Fruit fly (Drosophila melanogaster) whole organism, embryonic: ENCODE results near the gene galla-2.

ENCODE experiments used
- Adf1 ChIP-seq: fragments of 200-800 bp; sonication (Bioruptor generic); IDR thresholded peaks from 2 replicates; pipeline ENCODE4 v1.3.6; 2022; ENCODE audit warnings: missing biosample characterization, missing genetic modification characterization
- B-H2 ChIP-seq: fragments of 200-800 bp; sonication (Bioruptor generic); optimal IDR thresholded peaks from 2 replicates; lab custom pipeline; 2018; ENCODE audit warnings: missing biosample characterization, mild to moderate bottlenecking, missing genetic modification characterization
- CG10366 ChIP-seq: fragments of 200-800 bp; sonication (Bioruptor generic); IDR thresholded peaks from 2 replicates; pipeline ENCODE4 v1.3.6; 2022; ENCODE audit warnings: missing biosample characterization, missing genetic modification characterization
- CG10431 ChIP-seq: fragments of 200-800 bp; sonication (Bioruptor generic); optimal IDR thresholded peaks from 3 replicates; lab custom pipeline; 2018; ENCODE audit warnings: missing biosample characterization, mild to moderate bottlenecking, missing genetic modification characterization
- CG10959 ChIP-seq: fragments of 200-800 bp; sonication (Bioruptor generic); IDR thresholded peaks from 2 replicates; pipeline ENCODE4 v1.3.6; 2022; ENCODE audit warnings: missing biosample characterization, missing genetic modification characterization
- CG11456 ChIP-seq: fragments of 200-800 bp; sonication (Bioruptor generic); IDR thresholded peaks from 3 replicates; pipeline ENCODE4 v1.3.6; 2022; ENCODE audit warnings: missing biosample characterization, missing genetic modification characterization
- CG13424 ChIP-seq: fragments of 200-800 bp; sonication (Bioruptor generic); optimal IDR thresholded peaks from 2 replicates; lab custom pipeline; 2019; ENCODE audit warnings: missing biosample characterization, mild to moderate bottlenecking, missing genetic modification characterization, moderate library complexity
- CG13624 ChIP-seq: fragments of 200-800 bp; sonication (Bioruptor generic); optimal IDR thresholded peaks from 2 replicates; lab custom pipeline; 2016; ENCODE audit warnings: missing biosample characterization, missing genetic modification characterization
- CG14667 ChIP-seq: fragments of 200-800 bp; sonication (Bioruptor generic); IDR thresholded peaks from 2 replicates; pipeline ENCODE4 v1.3.6; 2022; ENCODE audit warnings: missing biosample characterization, missing genetic modification characterization
- CG15011 ChIP-seq: fragments of 200-800 bp; sonication (Bioruptor generic); optimal IDR thresholded peaks from 3 replicates; lab custom pipeline; 2018; ENCODE audit warnings: missing biosample characterization, mild to moderate bottlenecking, missing genetic modification characterization
- CG17328 ChIP-seq: fragments of 200-800 bp; sonication (Bioruptor generic); IDR thresholded peaks from 2 replicates; pipeline ENCODE4 v1.3.6; 2022; ENCODE audit warnings: missing biosample characterization, missing genetic modification characterization
- CG2875 ChIP-seq: fragments of 200-800 bp; sonication (Bioruptor generic); optimal IDR thresholded peaks from 2 replicates; lab custom pipeline; 2017; ENCODE audit warnings: missing biosample characterization, mild to moderate bottlenecking, missing genetic modification characterization, missing genetic modification reagents
- CG30431 ChIP-seq: fragments of 200-800 bp; sonication (Bioruptor generic); optimal IDR thresholded peaks from 2 replicates; lab custom pipeline; 2017; ENCODE audit warnings: missing biosample characterization, missing genetic modification characterization
- CG4404 ChIP-seq: fragments of 200-800 bp; sonication (Bioruptor generic); IDR thresholded peaks from 2 replicates; pipeline ENCODE4 v1.3.6; 2022; ENCODE audit warnings: missing biosample characterization, missing genetic modification characterization
- CG9876 ChIP-seq: fragments of 200-800 bp; sonication (Bioruptor generic); optimal IDR thresholded peaks from 2 replicates; lab custom pipeline; 2016; ENCODE audit warnings: missing biosample characterization, missing genetic modification characterization
- Chrac-16 ChIP-seq: fragments of 200-800 bp; sonication (Bioruptor generic); optimal IDR thresholded peaks from 3 replicates; lab custom pipeline; 2016; ENCODE audit warnings: missing biosample characterization, missing genetic modification characterization
- D19A ChIP-seq: fragments of 200-800 bp; optimal IDR thresholded peaks from 3 replicates; lab custom pipeline; 2019; ENCODE audit warnings: missing biosample characterization, mild to moderate bottlenecking, missing genetic modification characterization, moderate library complexity
- Drgx ChIP-seq: fragments of 200-800 bp; sonication (Bioruptor generic); IDR thresholded peaks from 2 replicates; pipeline ENCODE4 v1.3.6; 2022; ENCODE audit warnings: missing biosample characterization, missing genetic modification characterization
- Elba2 ChIP-seq: fragments of 200-800 bp; sonication (Bioruptor generic); optimal IDR thresholded peaks from 3 replicates; lab custom pipeline; 2016; ENCODE audit warnings: missing biosample characterization, missing genetic modification characterization
- Fer1 ChIP-seq: fragments of 200-800 bp; sonication (Bioruptor generic); optimal IDR thresholded peaks from 2 replicates; lab custom pipeline; 2017; ENCODE audit warnings: missing biosample characterization, mild to moderate bottlenecking, missing genetic modification characterization
- HLH4C ChIP-seq: fragments of 200-800 bp; sonication (Bioruptor generic); IDR thresholded peaks from 3 replicates; pipeline ENCODE4 v1.3.6; 2022; ENCODE audit warnings: missing biosample characterization, missing genetic modification characterization; ENCODE audit not compliant: partially characterized antibody
- Lhr ChIP-seq: fragments of 200-800 bp; sonication (Bioruptor generic); optimal IDR thresholded peaks from 3 replicates; lab custom pipeline; 2017; ENCODE audit warnings: mild to moderate bottlenecking, missing biosample characterization, missing genetic modification reagents, missing genetic modification characterization
- MBD-R2 ChIP-seq: fragments of 200-800 bp; sonication (Bioruptor generic); IDR thresholded peaks from 2 replicates; pipeline ENCODE4 v1.3.6; 2022; ENCODE audit warnings: missing biosample characterization, missing genetic modification characterization
- Mad ChIP-seq: fragments of 200-800 bp; sonication (Bioruptor generic); optimal IDR thresholded peaks from 2 replicates; lab custom pipeline; 2016; ENCODE audit warnings: missing biosample characterization, missing genetic modification characterization
- Myb ChIP-seq: fragments of 200-800 bp; sonication (Bioruptor generic); optimal IDR thresholded peaks from 2 replicates; lab custom pipeline; 2016; ENCODE audit warnings: missing biosample characterization, missing genetic modification characterization
- NC2β ChIP-seq: fragments of 200-800 bp; sonication (Bioruptor generic); optimal IDR thresholded peaks from 2 replicates; lab custom pipeline; 2016; ENCODE audit warnings: missing biosample characterization, missing genetic modification characterization
- Opbp ChIP-seq: fragments of 200-800 bp; sonication (Bioruptor generic); IDR thresholded peaks from 3 replicates; pipeline ENCODE4 v1.3.6; 2022; ENCODE audit warnings: missing biosample characterization, missing genetic modification characterization; ENCODE audit not compliant: partially characterized antibody
- Six4 ChIP-seq: fragments of 200-800 bp; sonication (Bioruptor generic); optimal IDR thresholded peaks from 2 replicates; lab custom pipeline; 2016; ENCODE audit warnings: missing biosample characterization, missing genetic modification characterization
- Sox102F ChIP-seq: fragments of 200-800 bp; sonication (Bioruptor generic); optimal IDR thresholded peaks from 2 replicates; lab custom pipeline; 2018; ENCODE audit warnings: missing biosample characterization, mild to moderate bottlenecking, missing genetic modification characterization, moderate library complexity
- ap ChIP-seq: fragments of 200-800 bp; sonication (Bioruptor generic); IDR thresholded peaks from 2 replicates; pipeline ENCODE4 v1.3.6; 2022; ENCODE audit warnings: missing biosample characterization, missing genetic modification characterization
- ash1 ChIP-seq: fragments of 200-800 bp; sonication (Bioruptor generic); optimal IDR thresholded peaks from 2 replicates; lab custom pipeline; 2018; ENCODE audit warnings: missing biosample characterization, mild to moderate bottlenecking, missing genetic modification characterization
- cg ChIP-seq: fragments of 200-800 bp; sonication (Bioruptor generic); optimal IDR thresholded peaks from 3 replicates; lab custom pipeline; 2019; ENCODE audit warnings: missing biosample characterization, mild to moderate bottlenecking, missing genetic modification characterization, moderate library complexity
- crol ChIP-seq: fragments of 200-800 bp; sonication (Bioruptor generic); IDR thresholded peaks from 2 replicates; pipeline ENCODE4 v1.3.6; 2022; ENCODE audit warnings: missing biosample characterization, missing genetic modification characterization
- dmrt99B ChIP-seq: fragments of 200-800 bp; sonication (Bioruptor generic); optimal IDR thresholded peaks from 2 replicates; lab custom pipeline; 2018; ENCODE audit warnings: missing biosample characterization, mild to moderate bottlenecking, missing genetic modification characterization, moderate library complexity
- dpn ChIP-seq, 2 experiments: fragments of 200-800 bp; sonication (Bioruptor generic); optimal IDR thresholded peaks; 3 replicates each; lab custom pipeline; 2016; ENCODE audit warnings: missing biosample characterization in 2 of 2, missing genetic modification characterization in 2 of 2
- ftz-f1 ChIP-seq: fragments of 200-800 bp; sonication (Bioruptor generic); optimal IDR thresholded peaks from 2 replicates; lab custom pipeline; 2016; ENCODE audit warnings: missing biosample characterization, missing genetic modification characterization
- fu2 ChIP-seq: fragments of 200-800 bp; sonication (Bioruptor generic); optimal IDR thresholded peaks from 2 replicates; lab custom pipeline; 2016; ENCODE audit warnings: missing biosample characterization, missing genetic modification characterization
- grn ChIP-seq: fragments of 200-800 bp; sonication (Bioruptor generic); optimal IDR thresholded peaks from 3 replicates; lab custom pipeline; 2017; ENCODE audit warnings: missing biosample characterization, missing genetic modification characterization
- gro ChIP-seq: fragments of 200-800 bp; sonication (Bioruptor generic); optimal IDR thresholded peaks from 2 replicates; lab custom pipeline; 2016; ENCODE audit warnings: missing biosample characterization, missing genetic modification characterization
- hkb ChIP-seq, 2 experiments: fragments of 200-800 bp in 1 of 2; fragments of >200 bp in 1 of 2; sonication (Bioruptor generic) in 1 of 2; IDR thresholded peaks in 1 of 2; optimal IDR thresholded peaks in 1 of 2; 2 replicates each; pipeline versions ENCODE4 v1.3.6 to Lab custom; 2017 to 2022; ENCODE audit warnings: missing biosample characterization in 1 of 2, missing genetic modification characterization in 1 of 2
- nmo ChIP-seq: fragments of 200-800 bp; sonication (Bioruptor generic); optimal IDR thresholded peaks from 2 replicates; lab custom pipeline; 2018; ENCODE audit warnings: missing biosample characterization, mild to moderate bottlenecking, missing genetic modification characterization, moderate library complexity
- nom ChIP-seq: fragments of 200-800 bp; sonication (Bioruptor generic); optimal IDR thresholded peaks from 2 replicates; lab custom pipeline; 2017; ENCODE audit warnings: missing biosample characterization, missing genetic modification characterization, mild to moderate bottlenecking, moderate library complexity, missing genetic modification reagents
- pnt ChIP-seq: fragments of 200-800 bp; sonication (Bioruptor generic); optimal IDR thresholded peaks from 3 replicates; lab custom pipeline; 2016; ENCODE audit warnings: missing biosample characterization, missing genetic modification characterization
- psq ChIP-seq: fragments of 200-800 bp; sonication (Bioruptor generic); optimal IDR thresholded peaks from 2 replicates; lab custom pipeline; 2017; ENCODE audit warnings: missing biosample characterization, missing genetic modification characterization
- pzg ChIP-seq: fragments of 200-800 bp; sonication (Bioruptor generic); optimal IDR thresholded peaks from 3 replicates; lab custom pipeline; 2018; ENCODE audit warnings: missing biosample characterization, mild to moderate bottlenecking, missing genetic modification characterization, moderate library complexity
- row ChIP-seq: fragments of 200-800 bp; sonication (Bioruptor generic); IDR thresholded peaks from 3 replicates; pipeline ENCODE4 v1.3.6; 2022; ENCODE audit warnings: missing biosample characterization, missing genetic modification characterization
- sqz ChIP-seq: fragments of 200-800 bp; sonication (Bioruptor generic); optimal IDR thresholded peaks from 3 replicates; lab custom pipeline; 2018; ENCODE audit warnings: missing biosample characterization, mild to moderate bottlenecking, missing genetic modification characterization
- tna ChIP-seq: fragments of 200-800 bp; sonication (Bioruptor generic); IDR thresholded peaks from 2 replicates; pipeline ENCODE4 v1.3.6; 2022; ENCODE audit warnings: missing biosample characterization, missing genetic modification characterization; ENCODE audit not compliant: partially characterized antibody
- unpg ChIP-seq: fragments of 200-800 bp; sonication (Bioruptor generic); optimal IDR thresholded peaks from 3 replicates; lab custom pipeline; 2018; ENCODE audit warnings: missing biosample characterization, mild to moderate bottlenecking, missing genetic modification characterization, moderate library complexity

The galla-2 gene

dm6 chr3L:10852347-10853130 is 30.2 kb upstream of the galla-2 start (continued):
- TF ChIP-seq nmo (GFP tag; lab: Kevin White, UChicago) (no peak), ash1 (GFP tag; lab: Kevin White, UChicago) (no peak), MBD-R2 (no peak; the same call in 1 of the 2 replicates), ftz-f1 (GFP tag; lab: Kevin White, UChicago) (no peak), Adf1 (GFP tag; lab: Robert Waterston, UW) (peak; percentile 60; the same call in 1 of the 2 replicates), CG15011 (GFP tag; lab: Kevin White, UChicago) (peak; percentile 20), HLH4C (GFP tag; lab: Robert Waterston, UW) (no peak), CG9876 (GFP tag; lab: Kevin White, UChicago) (no peak), row (GFP tag; lab: Robert Waterston, UW) (peak; percentile 72; the same call in 2 of the 3 replicates), CG14667 (no peak), CG4404 (GFP tag; lab: Robert Waterston, UW) (no peak; the same call in 1 of the 2 replicates), Elba2 (GFP tag; lab: Kevin White, UChicago) (no peak), dpn (GFP tag; optimal IDR thresholded peaks at IDR 0.05; lab: Kevin White, UChicago) (no peak), CG2875 (GFP tag; lab: Kevin White, UChicago) (no peak), CG30431 (GFP tag; lab: Kevin White, UChicago) (no peak), D19A (tag; lab: Kevin White, UChicago) (no peak), Mad (no peak), Lhr (no peak), CG13624 (GFP tag; lab: Kevin White, UChicago) (no peak), unpg (no peak), Sox102F (no peak), tna (GFP tag; lab: Robert Waterston, UW) (peak; percentile 6; the same call in 1 of the 2 replicates), CG10959 (no peak), CG13424 (tag; lab: Kevin White, UChicago) (no peak), Drgx (GFP tag; lab: Robert Waterston, UW) (peak; percentile 95), CG17328 (GFP tag; lab: Robert Waterston, UW) (peak; percentile 40), NC2β (no peak), gro (GFP tag; lab: Kevin White, UChicago) (peak; percentile 59), psq (peak; percentile 40), CG10431 (peak; percentile 15), cg (peak; percentile 79), grn (peak; percentile 20), B-H2 (GFP tag; lab: Kevin White, UChicago) (peak; percentile 18), ap (GFP tag; lab: Robert Waterston, UW) (no peak), dmrt99B (tag; lab: Kevin White, UChicago) (peak; percentile 26), pzg (GFP tag; lab: Kevin White, UChicago) (no peak), Six4 (GFP tag; lab: Kevin White, UChicago) (no peak), pnt (GFP tag; lab: Kevin White, UChicago) (no peak), Chrac-16 (GFP tag; lab: Kevin White, UChicago) (peak; percentile 22), crol (peak; percentile 74), nom (GFP tag; lab: Kevin White, UChicago) (peak; percentile 99), hkb (optimal IDR thresholded peaks at IDR 0.05; lab: Kevin White, UChicago) (no peak), hkb (GFP tag; IDR thresholded peaks at IDR 0.05; lab: Robert Waterston, UW) (no peak), sqz (GFP tag; lab: Kevin White, UChicago) (peak; percentile 96), Fer1 (GFP tag; lab: Kevin White, UChicago) (peak; percentile 24), CG11456 (no peak; the same call in 2 of the 3 replicates), CG10366 (GFP tag; lab: Robert Waterston, UW) (0 out of 2 replicates have a peak, but pooled peaks have one; percentile 8), Myb (no peak), Opbp (0 out of 3 replicates have a peak, but pooled peaks have one; percentile 16), fu2 (GFP tag; lab: Kevin White, UChicago) (no peak)
